Worm (Caenorhabditis elegans): ENCODE data around the gene lgc-7.

The lgc-7 gene

ce11 chrIV:14679060-14679459 is 30.3 kb upstream of the lgc-7 start:
- TF ChIP-seq nhr-6 (tag; optimal IDR thresholded peaks at IDR 0.05): no peak
- TF ChIP-seq sma-3 (GFP tag; optimal IDR thresholded peaks at IDR 0.05): no peak
- TF ChIP-seq ztf-1 (GFP tag; conservative IDR thresholded peaks at IDR 0.05): no peak
- no peak for TF ChIP-seq nhr-12 (tag; optimal IDR thresholded peaks at IDR 0.05)
- TF ChIP-seq mab-5 (tag; optimal IDR thresholded peaks at IDR 0.05): no peak
- TF ChIP-seq unc-62 (GFP tag; optimal IDR thresholded peaks at IDR 0.05): no peak
- no peak for TF ChIP-seq fos-1 (tag; optimal IDR thresholded peaks at IDR 0.05)
- TF ChIP-seq nhr-237 (tag; optimal IDR thresholded peaks at IDR 0.05): no peak
- no peak for TF ChIP-seq lin-13 (GFP tag; optimal IDR thresholded peaks at IDR 0.05)
- TF ChIP-seq elt-3 (tag; optimal IDR thresholded peaks at IDR 0.05): no peak
- TF ChIP-seq ceh-16 (tag; optimal IDR thresholded peaks at IDR 0.05): no peak
- no peak for TF ChIP-seq dmd-4 (tag; optimal IDR thresholded peaks at IDR 0.05)
- TF ChIP-seq C34F6.9 (tag; optimal IDR thresholded peaks at IDR 0.05): no peak

DNA sequence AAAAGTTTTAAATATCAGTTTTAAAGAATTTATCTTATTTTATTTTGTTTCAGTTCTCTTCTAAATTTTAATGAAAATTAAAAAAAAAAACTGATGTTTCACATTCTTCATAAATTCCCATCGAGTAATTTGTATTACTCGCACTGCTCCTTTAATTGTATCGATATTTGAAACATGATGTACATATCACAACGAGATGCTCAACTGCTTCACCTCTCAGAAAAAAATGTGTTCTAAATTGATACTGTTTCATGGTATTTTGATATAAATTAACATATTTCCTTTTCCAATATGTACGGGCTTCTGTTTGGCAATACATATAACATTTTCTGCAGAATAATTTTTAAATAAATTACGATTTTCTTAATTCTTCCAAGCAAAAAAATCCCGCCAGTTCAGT is 21.7 kb upstream of the lgc-7 start:
- no peak for TF ChIP-seq nhr-10 (tag; optimal IDR thresholded peaks at IDR 0.05)
- TF ChIP-seq egl-27 (tag; optimal IDR thresholded peaks at IDR 0.05): no peak
- TF ChIP-seq skn-1 (tag; optimal IDR thresholded peaks at IDR 0.05): no peak
- TF ChIP-seq Y55F3AM.14 (GFP tag; optimal IDR thresholded peaks at IDR 0.05): no peak
- no peak for TF ChIP-seq sem-4 (tag; optimal IDR thresholded peaks at IDR 0.05)
- no peak for TF ChIP-seq nhr-21 (tag; optimal IDR thresholded peaks at IDR 0.05)
- TF ChIP-seq ztf-11 (tag; optimal IDR thresholded peaks at IDR 0.05): no peak
- TF ChIP-seq gmeb-1 (tag; optimal IDR thresholded peaks at IDR 0.05): no peak
- no peak for TF ChIP-seq sma-9 (GFP tag; optimal IDR thresholded peaks at IDR 0.05)
- TF ChIP-seq sma-9 (tag; optimal IDR thresholded peaks at IDR 0.05): no peak
- TF ChIP-seq nhr-129 (tag; optimal IDR thresholded peaks at IDR 0.05): no peak
- no peak for TF ChIP-seq nhr-11 (tag; optimal IDR thresholded peaks at IDR 0.05)
- TF ChIP-seq ceh-16 (tag; optimal IDR thresholded peaks at IDR 0.05): no peak
- no peak for TF ChIP-seq alr-1 (tag; optimal IDR thresholded peaks at IDR 0.05)
- no peak for TF ChIP-seq nhr-25 (tag; optimal IDR thresholded peaks at IDR 0.05)
- TF ChIP-seq ZK546.5 (tag; optimal IDR thresholded peaks at IDR 0.05): no peak
- no peak for TF ChIP-seq unc-55 (GFP tag; optimal IDR thresholded peaks at IDR 0.05)
- TF ChIP-seq nhr-6 (tag; optimal IDR thresholded peaks at IDR 0.05): no peak
- no peak for TF ChIP-seq nhr-77 (tag; optimal IDR thresholded peaks at IDR 0.05)
- TF ChIP-seq aly-2 (tag; optimal IDR thresholded peaks at IDR 0.05): no peak
- no peak for TF ChIP-seq ztf-4 (tag; optimal IDR thresholded peaks at IDR 0.05)

DNA sequence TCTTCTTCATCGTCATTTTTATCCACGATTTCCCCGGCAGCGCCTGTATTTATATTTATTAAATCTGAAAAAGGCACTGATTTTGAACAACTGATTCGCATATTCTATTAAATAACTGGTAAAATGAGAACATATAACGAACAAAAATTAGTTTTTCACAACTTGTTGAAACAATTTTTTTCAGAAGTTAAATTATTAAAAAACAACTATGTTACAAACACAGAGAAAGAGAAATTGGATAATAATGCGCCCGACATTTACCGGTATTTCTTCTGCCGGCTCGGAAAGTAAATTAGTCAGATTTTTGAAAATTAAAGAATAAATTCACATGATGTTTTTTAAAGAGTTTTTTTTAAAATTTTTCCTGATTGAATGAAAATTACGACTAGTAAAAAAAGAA is 9.5 kb upstream of the lgc-7 start, which contains the start of gene haf-8:
haf-8 (minus strand) TSS at position 101 of the 400 bp plus-strand sequence.
- no peak for TF ChIP-seq lin-11 (tag; optimal IDR thresholded peaks at IDR 0.05)
- no peak for TF ChIP-seq unc-62 (GFP tag; optimal IDR thresholded peaks at IDR 0.05)
- TF ChIP-seq ceh-16 (tag; optimal IDR thresholded peaks at IDR 0.05): no peak
- TF ChIP-seq nhr-25 (tag; optimal IDR thresholded peaks at IDR 0.05): no peak
- no peak for TF ChIP-seq unc-55 (GFP tag; optimal IDR thresholded peaks at IDR 0.05)

DNA sequence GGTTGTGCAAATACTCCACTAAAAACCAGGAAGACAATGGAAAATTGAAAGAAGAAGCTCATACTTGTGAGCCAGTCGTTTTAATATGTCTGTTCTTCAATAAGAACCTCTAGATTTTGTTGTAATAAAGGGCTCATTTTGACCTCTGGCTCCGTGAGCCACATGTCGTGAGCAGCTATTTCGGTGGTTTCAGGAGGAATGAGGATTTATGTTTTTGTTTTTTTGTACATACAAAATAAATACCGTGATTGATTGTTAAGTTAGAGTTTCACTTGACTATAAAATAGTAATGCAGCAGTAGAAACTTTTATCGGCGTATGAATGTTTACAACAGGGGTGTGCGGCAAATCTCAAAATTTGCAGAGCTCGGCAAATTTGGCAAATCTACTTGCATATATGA is 5.2 kb upstream of the lgc-7 start, which contains the start of gene Y57G11C.40:
Y57G11C.40 (minus strand) TSS at position 101 of the 400 bp plus-strand sequence.
- no peak for TF ChIP-seq egl-27 (tag; optimal IDR thresholded peaks at IDR 0.05)
- no peak for TF ChIP-seq nhr-21 (tag; optimal IDR thresholded peaks at IDR 0.05)

ce11 chrIV:14704952-14705351 is 4.4 kb upstream of the lgc-7 start:
- no peak for TF ChIP-seq lin-11 (tag; optimal IDR thresholded peaks at IDR 0.05)
- TF ChIP-seq lin-39 (tag; optimal IDR thresholded peaks at IDR 0.05): no peak
- TF ChIP-seq mbf-1 (tag; optimal IDR thresholded peaks at IDR 0.05): no peak
- TF ChIP-seq nhr-6 (tag; optimal IDR thresholded peaks at IDR 0.05): no peak

DNA sequence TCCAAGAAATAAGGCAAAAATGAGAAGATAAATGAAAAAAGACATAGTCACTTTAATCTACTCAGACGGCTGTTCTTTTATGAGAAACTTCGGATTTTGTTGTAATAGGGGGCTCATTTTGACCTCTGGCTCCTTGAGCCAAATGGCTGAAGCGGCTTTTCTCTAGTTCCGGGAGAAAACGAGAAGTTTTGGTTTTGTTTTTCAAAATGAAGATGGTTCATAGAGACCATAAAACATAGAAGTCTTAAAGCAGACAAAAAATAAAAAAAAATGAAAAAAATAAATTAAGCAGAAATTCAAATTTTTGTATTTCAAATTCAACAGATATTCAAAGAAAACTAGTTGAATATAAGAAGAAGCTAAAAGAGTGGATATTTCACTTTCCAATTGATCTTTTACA is 3.1 kb upstream of the lgc-7 start, which contains the start of gene Y57G11C.41:
Y57G11C.41 (minus strand) TSS at position 101 of the 400 bp plus-strand sequence.
- TF ChIP-seq gmeb-1 (tag; optimal IDR thresholded peaks at IDR 0.05) (no peak), elt-3 (tag; optimal IDR thresholded peaks at IDR 0.05) (no peak), ama-1 (optimal IDR thresholded peaks at IDR 0.05) (no peak), unc-62 (GFP tag; optimal IDR thresholded peaks at IDR 0.05) (no peak), aly-2 (tag; optimal IDR thresholded peaks at IDR 0.05) (no peak), nhr-237 (tag; optimal IDR thresholded peaks at IDR 0.05) (no peak), peb-1 (tag; optimal IDR thresholded peaks at IDR 0.05) (no peak)
